Fruit fly (Drosophila melanogaster): ENCODE measurements around the gene CG5958.

- no peak for TF ChIP-seq psq (GFP tag; optimal IDR thresholded peaks at IDR 0.05)
- TF ChIP-seq CG4282 (GFP tag; optimal IDR thresholded peaks at IDR 0.05) = no peak
- TF ChIP-seq CG4360 (GFP tag; IDR thresholded peaks at IDR 0.05) = no peak
- TF ChIP-seq CG1233 (GFP tag; optimal IDR thresholded peaks at IDR 0.05) = no peak
- TF ChIP-seq CG12942 (GFP tag; optimal IDR thresholded peaks at IDR 0.05) = no peak
- TF ChIP-seq Myb (GFP tag; optimal IDR thresholded peaks at IDR 0.05) = no peak
- TF ChIP-seq Abd-B (GFP tag; optimal IDR thresholded peaks at IDR 0.05) = no peak
- TF ChIP-seq CG5180 (GFP tag; optimal IDR thresholded peaks at IDR 0.05) = no peak
- TF ChIP-seq yki (optimal IDR thresholded peaks at IDR 0.05) = no peak
- TF ChIP-seq CG1024 (GFP tag; IDR thresholded peaks at IDR 0.05) = no peak
- no peak for TF ChIP-seq tna (GFP tag; IDR thresholded peaks at IDR 0.05; ENCODE audit: partially characterized antibody)
Measured at dm6 chr2L:7440458-7441018, 7.2 kb upstream of the CG5958 start.
